Fruit fly (Drosophila melanogaster): ENCODE data around the gene Arf1.
A peak's percentile ranks its signal among the peaks of the same experiment; 100 is the strongest.

- TF ChIP-seq grn (GFP tag; optimal IDR thresholded peaks at IDR 0.05), result no peak
- TF ChIP-seq CG8478 (optimal IDR thresholded peaks at IDR 0.05), result no peak
- peak; percentile 10 for TF ChIP-seq YL-1 (GFP tag; optimal IDR thresholded peaks at IDR 0.05)
- TF ChIP-seq CG6765 (GFP tag; optimal IDR thresholded peaks at IDR 0.05), result no peak
- TF ChIP-seq fd64A (GFP tag; optimal IDR thresholded peaks at IDR 0.05), result no peak
- TF ChIP-seq Scr (GFP tag; IDR thresholded peaks at IDR 0.05; ENCODE audit: partially characterized antibody), result no peak
- no peak for TF ChIP-seq pan (optimal IDR thresholded peaks at IDR 0.05)
- no peak for TF ChIP-seq pan (GFP tag; optimal IDR thresholded peaks at IDR 0.05 in 1 of 2, IDR thresholded peaks at IDR 0.05 in 1 of 2)
- no peak for TF ChIP-seq CG31365 (tag; optimal IDR thresholded peaks at IDR 0.05)
- TF ChIP-seq CG12155 (GFP tag; optimal IDR thresholded peaks at IDR 0.05), result no peak
- TF ChIP-seq sens-2 (GFP tag; IDR thresholded peaks at IDR 0.05), result no peak
- no peak for TF ChIP-seq p53 (GFP tag; optimal IDR thresholded peaks at IDR 0.05)
Measured at dm6 chr3L:22822544-22823175, 49.4 kb downstream of the Arf1 start.

All from whole organism, embryonic.